Worm (Caenorhabditis elegans): ENCODE data around the gene T04F8.8.

The T04F8.8 gene

ce11 chrX:11608110-11608759 lies 39.0 kb upstream of the T04F8.8 start:
- TF ChIP-seq ceh-83 (GFP tag; optimal IDR thresholded peaks at IDR 0.05) = no peak
- TF ChIP-seq ham-2 (GFP tag; optimal IDR thresholded peaks at IDR 0.05) = peak; percentile 84
- TF ChIP-seq elt-3 (tag; optimal IDR thresholded peaks at IDR 0.05) = no peak
- TF ChIP-seq unc-62 (GFP tag; optimal IDR thresholded peaks at IDR 0.05) = peak; percentile 77
- peak; percentile 72 for TF ChIP-seq elt-1 (tag; optimal IDR thresholded peaks at IDR 0.05; ENCODE audit: borderline replicate concordance, insufficient read depth)
- peak; percentile 96 for TF ChIP-seq ces-1 (GFP tag; optimal IDR thresholded peaks at IDR 0.05)
- TF ChIP-seq mep-1 (tag; optimal IDR thresholded peaks at IDR 0.05) = peak; percentile 15

- TF ChIP-seq elt-3 (tag; optimal IDR thresholded peaks at IDR 0.05) (no peak), snpc-4 (tag; optimal IDR thresholded peaks at IDR 0.05) (no peak)
Observed at ce11 chrX:11617387-11617786, 29.9 kb upstream of the T04F8.8 start, which contains the start of gene F52D10.4. F52D10.4 (plus strand) TSS chrX:11617470.

ce11 chrX:11621997-11622396 lies 25.3 kb upstream of the T04F8.8 start, which contains the start of gene sto-3:
sto-3 (minus strand) TSS chrX:11622097.
- no peak for TF ChIP-seq bed-3 (GFP tag; optimal IDR thresholded peaks at IDR 0.05)
- TF ChIP-seq nhr-12 (tag; optimal IDR thresholded peaks at IDR 0.05) = no peak
- TF ChIP-seq drap-1 (GFP tag; optimal IDR thresholded peaks at IDR 0.05) = no peak
- no peak for TF ChIP-seq lsy-2 (tag; optimal IDR thresholded peaks at IDR 0.05)
- TF ChIP-seq tbx-8 (GFP tag; optimal IDR thresholded peaks at IDR 0.05) = no peak
- no peak for TF ChIP-seq ces-1 (GFP tag; optimal IDR thresholded peaks at IDR 0.05)
- TF ChIP-seq ham-2 (GFP tag; optimal IDR thresholded peaks at IDR 0.05) = no peak
- TF ChIP-seq unc-120 (tag; optimal IDR thresholded peaks at IDR 0.05; ENCODE audit: poor library complexity, severe bottlenecking) = no peak
- no peak for TF ChIP-seq flh-1 (GFP tag; optimal IDR thresholded peaks at IDR 0.05)
- no peak for TF ChIP-seq mep-1 (tag; optimal IDR thresholded peaks at IDR 0.05)
- no peak for TF ChIP-seq unc-39 (tag; optimal IDR thresholded peaks at IDR 0.05)
- TF ChIP-seq lin-32 (GFP tag; optimal IDR thresholded peaks at IDR 0.05) = no peak
- TF ChIP-seq zip-8 (tag; optimal IDR thresholded peaks at IDR 0.05) = no peak
- no peak for TF ChIP-seq mls-2 (tag; optimal IDR thresholded peaks at IDR 0.05)
- no peak for TF ChIP-seq sptf-1 (tag; optimal IDR thresholded peaks at IDR 0.05)
- TF ChIP-seq nhr-28 (tag; optimal IDR thresholded peaks at IDR 0.05) = no peak
- TF ChIP-seq nhr-237 (tag; optimal IDR thresholded peaks at IDR 0.05) = no peak
- TF ChIP-seq blmp-1 (tag; optimal IDR thresholded peaks at IDR 0.05) = no peak
- TF ChIP-seq ceh-39 (tag; optimal IDR thresholded peaks at IDR 0.05) = no peak
- no peak for TF ChIP-seq sem-2 (GFP tag; optimal IDR thresholded peaks at IDR 0.05)

- TF ChIP-seq blmp-1 (tag; optimal IDR thresholded peaks at IDR 0.05) (no peak), ztf-11 (tag; optimal IDR thresholded peaks at IDR 0.05) (no peak), nhr-237 (tag; optimal IDR thresholded peaks at IDR 0.05) (no peak), ceh-83 (GFP tag; optimal IDR thresholded peaks at IDR 0.05) (no peak), cnd-1 (tag; optimal IDR thresholded peaks at IDR 0.05) (no peak), unc-62 (GFP tag; optimal IDR thresholded peaks at IDR 0.05) (no peak), ceh-43 (GFP tag; optimal IDR thresholded peaks at IDR 0.05) (no peak), ces-1 (GFP tag; optimal IDR thresholded peaks at IDR 0.05) (no peak), mab-5 (tag; optimal IDR thresholded peaks at IDR 0.05) (no peak), nhr-76 (tag; optimal IDR thresholded peaks at IDR 0.05) (no peak), tbx-8 (GFP tag; optimal IDR thresholded peaks at IDR 0.05) (no peak), drap-1 (GFP tag; optimal IDR thresholded peaks at IDR 0.05) (no peak)
Observed at ce11 chrX:11623442-11623841, 23.8 kb upstream of the T04F8.8 start.

- TF ChIP-seq nhr-237 (tag; optimal IDR thresholded peaks at IDR 0.05) = no peak
- TF ChIP-seq ceh-39 (tag; optimal IDR thresholded peaks at IDR 0.05) = no peak
- no peak for TF ChIP-seq ces-1 (GFP tag; optimal IDR thresholded peaks at IDR 0.05)
- no peak for TF ChIP-seq drap-1 (GFP tag; optimal IDR thresholded peaks at IDR 0.05)
Observed at ce11 chrX:11624621-11625020, 22.6 kb upstream of the T04F8.8 start.

- no peak for TF ChIP-seq mep-1 (tag; optimal IDR thresholded peaks at IDR 0.05)
- TF ChIP-seq pha-4 (tag; optimal IDR thresholded peaks at IDR 0.05) = no peak
- no peak for TF ChIP-seq mls-2 (tag; optimal IDR thresholded peaks at IDR 0.05)
- TF ChIP-seq M03D4.4 (tag; optimal IDR thresholded peaks at IDR 0.05) = no peak
- TF ChIP-seq nhr-12 (tag; optimal IDR thresholded peaks at IDR 0.05) = no peak
Observed at ce11 chrX:11627013-11627412, 20.3 kb upstream of the T04F8.8 start, which contains the start of gene twk-44. twk-44 (minus strand) TSS chrX:11627113.

Measured in whole organism, mixed stage, embryonic.